Worm (Caenorhabditis elegans): ENCODE results near the gene F46G10.2.
A peak's percentile ranks its signal among the peaks of the same experiment; 100 is the strongest.

Gene F46G10.2

ce11 chrX:13349230-13350122 is 26.7 kb downstream of the F46G10.2 start:
- no peak for TF ChIP-seq mep-1 (tag; optimal IDR thresholded peaks at IDR 0.05)
- no peak for TF ChIP-seq nhr-76 (tag; optimal IDR thresholded peaks at IDR 0.05)
- TF ChIP-seq tbx-2 (tag; optimal IDR thresholded peaks at IDR 0.05), result peak; percentile 56
- TF ChIP-seq grh-1 (GFP tag; IDR thresholded peaks at IDR 0.05), result no peak
- no peak for TF ChIP-seq jun-1 (tag; optimal IDR thresholded peaks at IDR 0.05)
- TF ChIP-seq rnt-1 (tag; optimal IDR thresholded peaks at IDR 0.05), result peak; percentile 41
- no peak for TF ChIP-seq pag-3 (tag; optimal IDR thresholded peaks at IDR 0.05; ENCODE audit: borderline replicate concordance, insufficient read depth)
- TF ChIP-seq elt-2 (tag; optimal IDR thresholded peaks at IDR 0.05), result peak; percentile 31
- TF ChIP-seq fkh-4 (tag; optimal IDR thresholded peaks at IDR 0.05; ENCODE audit: borderline replicate concordance), result no peak
- no peak for TF ChIP-seq lin-15B (tag; optimal IDR thresholded peaks at IDR 0.05)
- TF ChIP-seq pax-3 (tag; optimal IDR thresholded peaks at IDR 0.05), result peak; percentile 11
- TF ChIP-seq ztf-11 (tag; optimal IDR thresholded peaks at IDR 0.05), result peak in 1 of 2 experiments; percentile 6
- TF ChIP-seq nhr-84 (tag; optimal IDR thresholded peaks at IDR 0.05), result no peak
- no peak for TF ChIP-seq blmp-1 (tag; optimal IDR thresholded peaks at IDR 0.05)
- peak; percentile 18 for TF ChIP-seq lin-14 (GFP tag; optimal IDR thresholded peaks at IDR 0.05)
- peak; percentile 52 for TF ChIP-seq nhr-20 (tag; optimal IDR thresholded peaks at IDR 0.05)
- peak; percentile 23 for TF ChIP-seq nhr-85 (tag)
- peak; percentile 46 for TF ChIP-seq lin-13 (GFP tag; optimal IDR thresholded peaks at IDR 0.05)
- TF ChIP-seq xbp-1 (tag; optimal IDR thresholded peaks at IDR 0.05), result no peak
- no peak for TF ChIP-seq vab-15 (tag; optimal IDR thresholded peaks at IDR 0.05)
- peak; percentile 85 for TF ChIP-seq ama-1 (optimal IDR thresholded peaks at IDR 0.05)
- peak; percentile 80 for TF ChIP-seq ztf-4 (tag; optimal IDR thresholded peaks at IDR 0.05)
- TF ChIP-seq nhr-71 (tag; optimal IDR thresholded peaks at IDR 0.05), result peak; percentile 77
- peak; percentile 19 for TF ChIP-seq hpl-2 (GFP tag; optimal IDR thresholded peaks at IDR 0.05)
- TF ChIP-seq swsn-7 (tag; optimal IDR thresholded peaks at IDR 0.05), result peak; percentile 7
- TF ChIP-seq elt-3 (tag; optimal IDR thresholded peaks at IDR 0.05), result peak in 1 of 6 experiments; percentile 62
- peak; percentile 78 for TF ChIP-seq nhr-90 (tag; optimal IDR thresholded peaks at IDR 0.05; ENCODE audit: poor library complexity)
- TF ChIP-seq nhr-47 (tag; optimal IDR thresholded peaks at IDR 0.05), result peak; percentile 66
- TF ChIP-seq Y116A8C.19 (tag; optimal IDR thresholded peaks at IDR 0.05; ENCODE audit: borderline replicate concordance), result no peak
- no peak for TF ChIP-seq sox-4 (tag; optimal IDR thresholded peaks at IDR 0.05)
- TF ChIP-seq aly-2 (tag; optimal IDR thresholded peaks at IDR 0.05), result peak; percentile 19
- no peak for TF ChIP-seq dpl-1 (GFP tag; optimal IDR thresholded peaks at IDR 0.05)
- peak; percentile 8 for TF ChIP-seq sup-37 (GFP tag; optimal IDR thresholded peaks at IDR 0.05)
- TF ChIP-seq efl-1 (optimal IDR thresholded peaks at IDR 0.05), result no peak
- peak in 1 of 2 experiments; percentile 67 for TF ChIP-seq efl-1 (GFP tag; optimal IDR thresholded peaks at IDR 0.05 in 1 of 2)
- TF ChIP-seq fos-1 (tag; optimal IDR thresholded peaks at IDR 0.05), result no peak
- TF ChIP-seq nhr-237 (tag; optimal IDR thresholded peaks at IDR 0.05), result no peak
- TF ChIP-seq skn-1 (tag; optimal IDR thresholded peaks at IDR 0.05), result peak; percentile 3
- peak; percentile 33 for TF ChIP-seq C16A3.4 (tag; optimal IDR thresholded peaks at IDR 0.05)
- no peak for TF ChIP-seq dsc-1 (tag; optimal IDR thresholded peaks at IDR 0.05)
- peak; percentile 55 for TF ChIP-seq snu-23 (GFP tag; optimal IDR thresholded peaks at IDR 0.05)
- TF ChIP-seq tlp-1 (tag; optimal IDR thresholded peaks at IDR 0.05), result no peak
- TF ChIP-seq nhr-19 (GFP tag; conservative IDR thresholded peaks at IDR 0.05), result peak; percentile 59
- TF ChIP-seq ets-5 (GFP tag; IDR thresholded peaks at IDR 0.05), result no peak
- no peak for TF ChIP-seq snpc-4 (tag; optimal IDR thresholded peaks at IDR 0.05)
- TF ChIP-seq nhr-77 (tag; optimal IDR thresholded peaks at IDR 0.05), result no peak
- TF ChIP-seq unc-98 (GFP tag; IDR thresholded peaks at IDR 0.05), result no peak
- TF ChIP-seq lir-3 (tag; optimal IDR thresholded peaks at IDR 0.05; ENCODE audit: poor library complexity), result no peak
- TF ChIP-seq mdl-1 (tag; optimal IDR thresholded peaks at IDR 0.05), result no peak
- peak; percentile 39 to 43 for TF ChIP-seq lsy-2 (tag; optimal IDR thresholded peaks at IDR 0.05)
- no peak for TF ChIP-seq C34B4.2 (tag; optimal IDR thresholded peaks at IDR 0.05)

All from whole organism, L1 larva.